Fruit fly (Drosophila melanogaster): ENCODE measurements around the gene Fum3.
A peak's percentile ranks its signal among the peaks of the same experiment; 100 is the strongest.

Gene Fum3

dm6 chr3L:11448349-11448748, 17.3 kb downstream of the Fum3 start (continued):
- TF ChIP-seq CG32006 (GFP tag; optimal IDR thresholded peaks at IDR 0.05) (peak; percentile 85), Eip93F (GFP tag; optimal IDR thresholded peaks at IDR 0.05) (no peak), CG6854 (GFP tag; optimal IDR thresholded peaks at IDR 0.05) (no peak), CG4318 (GFP tag; optimal IDR thresholded peaks at IDR 0.05) (peak; percentile 78), Sox102F (GFP tag; optimal IDR thresholded peaks at IDR 0.05) (no peak), Sox15 (GFP tag; optimal IDR thresholded peaks at IDR 0.05) (no peak), CG15336 (GFP tag; IDR thresholded peaks at IDR 0.05) (peak; percentile 89), lz (GFP tag; optimal IDR thresholded peaks at IDR 0.05) (no peak), CG6792 (GFP tag; optimal IDR thresholded peaks at IDR 0.05) (peak; percentile 31), Ets96B (tag; optimal IDR thresholded peaks at IDR 0.05) (peak; percentile 64), CG7368 (GFP tag; optimal IDR thresholded peaks at IDR 0.05) (no peak), dsx (GFP tag; optimal IDR thresholded peaks at IDR 0.05; ENCODE audit: poor library complexity, severe bottlenecking) (peak; percentile 28)

DNA sequence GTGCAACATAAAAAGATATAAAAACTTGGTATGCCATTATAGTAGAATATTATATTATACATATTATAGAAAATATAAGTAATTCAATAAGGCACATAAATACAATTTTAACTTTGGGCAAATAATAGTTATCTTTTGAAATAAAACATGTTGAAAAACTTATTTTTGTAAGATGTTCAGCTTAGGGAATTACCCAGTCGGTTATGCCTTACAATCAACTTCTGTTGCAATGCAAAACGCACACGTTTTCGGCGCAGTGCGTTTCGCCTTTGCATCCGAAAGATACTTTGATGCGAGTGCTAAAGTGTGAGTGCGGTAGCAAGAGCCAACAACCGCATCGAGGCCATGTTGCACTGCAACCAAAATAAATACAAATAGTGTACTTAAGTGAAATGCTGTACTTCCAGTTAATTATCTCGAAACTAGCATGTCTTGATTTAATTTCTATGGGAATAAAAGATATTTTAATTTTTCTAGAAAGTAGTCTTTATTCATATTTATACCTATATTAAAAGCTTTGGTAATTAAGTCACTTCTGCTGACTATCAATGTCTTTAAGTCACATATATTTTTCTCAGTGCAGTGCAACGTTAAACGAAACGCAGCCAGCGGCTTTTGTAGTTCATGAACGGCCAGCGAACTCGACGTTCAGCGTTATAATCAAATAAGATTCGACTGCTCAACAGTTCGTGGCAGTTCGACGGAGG, 18.5 kb downstream of the Fum3 start:
- TF ChIP-seq CG6808 (GFP tag; optimal IDR thresholded peaks at IDR 0.05): peak; percentile 91
- TF ChIP-seq net (GFP tag; optimal IDR thresholded peaks at IDR 0.05): peak; percentile 50
- TF ChIP-seq fd85E (GFP tag; optimal IDR thresholded peaks at IDR 0.05): no peak
- peak; percentile 55 for TF ChIP-seq CG31627 (GFP tag; optimal IDR thresholded peaks at IDR 0.05)
- TF ChIP-seq Ets21C (GFP tag; optimal IDR thresholded peaks at IDR 0.05): peak; percentile 45
- TF ChIP-seq Eip93F (GFP tag; optimal IDR thresholded peaks at IDR 0.05): no peak
- TF ChIP-seq CG1621 (tag; optimal IDR thresholded peaks at IDR 0.05): peak; percentile 53
- peak; percentile 67 for TF ChIP-seq CG6792 (GFP tag; optimal IDR thresholded peaks at IDR 0.05)
- TF ChIP-seq CG9139 (GFP tag; optimal IDR thresholded peaks at IDR 0.05): peak; percentile 71
- TF ChIP-seq Sox102F (GFP tag; optimal IDR thresholded peaks at IDR 0.05): peak; percentile 54
- TF ChIP-seq topi (GFP tag; optimal IDR thresholded peaks at IDR 0.05): peak; percentile 77
- TF ChIP-seq ss (GFP tag; optimal IDR thresholded peaks at IDR 0.05): peak; percentile 74 to 84
- TF ChIP-seq fd59A (GFP tag; optimal IDR thresholded peaks at IDR 0.05): peak; percentile 61
- TF ChIP-seq vri (GFP tag; optimal IDR thresholded peaks at IDR 0.05): peak; percentile 22
- TF ChIP-seq fkh (GFP tag; optimal IDR thresholded peaks at IDR 0.05): no peak
- peak; percentile 35 for TF ChIP-seq CG34406 (GFP tag; optimal IDR thresholded peaks at IDR 0.05)
- TF ChIP-seq Met (GFP tag; optimal IDR thresholded peaks at IDR 0.05): peak; percentile 60
- TF ChIP-seq Smox (GFP tag; optimal IDR thresholded peaks at IDR 0.05): peak; percentile 58
- TF ChIP-seq Hr39 (GFP tag; optimal IDR thresholded peaks at IDR 0.05): peak; percentile 49
- TF ChIP-seq cyc (GFP tag; optimal IDR thresholded peaks at IDR 0.05): peak; percentile 64
- TF ChIP-seq esn (GFP tag; optimal IDR thresholded peaks at IDR 0.05): peak; percentile 77
- peak; percentile 98 for TF ChIP-seq Eip78C (GFP tag)
- TF ChIP-seq Lpt (GFP tag; optimal IDR thresholded peaks at IDR 0.05): peak; percentile 93
- TF ChIP-seq CG6163 (GFP tag; IDR thresholded peaks at IDR 0.05): peak; percentile 80
- peak; percentile 76 for TF ChIP-seq pdm3 (GFP tag; optimal IDR thresholded peaks at IDR 0.05)
- peak; percentile 41 for TF ChIP-seq OdsH (GFP tag; optimal IDR thresholded peaks at IDR 0.05)
- TF ChIP-seq lz (GFP tag; optimal IDR thresholded peaks at IDR 0.05): peak; percentile 63
- TF ChIP-seq CG8632 (GFP tag; optimal IDR thresholded peaks at IDR 0.05): peak; percentile 50
- TF ChIP-seq dsx (GFP tag; optimal IDR thresholded peaks at IDR 0.05; ENCODE audit: poor library complexity, severe bottlenecking): peak; percentile 82
- peak; percentile 69 for TF ChIP-seq CG16779 (tag; optimal IDR thresholded peaks at IDR 0.05)
- no peak for TF ChIP-seq Hr38 (GFP tag; optimal IDR thresholded peaks at IDR 0.05)
- peak; percentile 3 for TF ChIP-seq Blimp-1 (GFP tag; optimal IDR thresholded peaks at IDR 0.05)
- peak; percentile 79 for TF ChIP-seq Ets96B (tag; optimal IDR thresholded peaks at IDR 0.05)
- TF ChIP-seq salr (GFP tag; optimal IDR thresholded peaks at IDR 0.05): peak in 1 of 2 experiments; percentile 74
- peak; percentile 72 for TF ChIP-seq Gug (GFP tag; IDR thresholded peaks at IDR 0.05)
- peak; percentile 51 for TF ChIP-seq CG8319 (GFP tag; optimal IDR thresholded peaks at IDR 0.05)
- peak; percentile 80 for TF ChIP-seq CG11762 (GFP tag; optimal IDR thresholded peaks at IDR 0.05; ENCODE audit: insufficient read depth)
- peak; percentile 82 for TF ChIP-seq CG11294 (GFP tag; IDR thresholded peaks at IDR 0.05)
- TF ChIP-seq spab (GFP tag; optimal IDR thresholded peaks at IDR 0.05): peak; percentile 78
- TF ChIP-seq CG3032 (tag; optimal IDR thresholded peaks at IDR 0.05): peak; percentile 83
- TF ChIP-seq CG11902 (GFP tag; optimal IDR thresholded peaks at IDR 0.05): peak; percentile 23
- TF ChIP-seq eg (GFP tag; IDR thresholded peaks at IDR 0.05): peak; percentile 89
